Fruit fly (Drosophila melanogaster) whole organism: ENCODE data around the gene heix.

Source experiments
- Dll ChIP-seq: fragments of >200 bp; optimal IDR thresholded peaks from 2 replicates; lab custom pipeline; 2017
- pan ChIP-seq: fragments of >200 bp; optimal IDR thresholded peaks from 2 replicates; lab custom pipeline; 2017
- psq ChIP-seq: fragments of >200 bp; optimal IDR thresholded peaks from 2 replicates; lab custom pipeline; 2017

dm6 chr2L:16276820-16277219 is 22.8 kb downstream of the heix start:
- TF ChIP-seq psq (lab: Kevin White, UChicago): no peak
- no peak for TF ChIP-seq Dll (lab: Kevin White, UChicago)
- no peak for TF ChIP-seq pan
